Worm (Caenorhabditis elegans): ENCODE measurements around the gene Y39A1A.16.

The Y39A1A.16 gene

ce11 chrIII:10706972-10707438 is 27.9 kb downstream of the Y39A1A.16 start, which contains the start of the genes Y39A1A.21 and Y39A1A.22 (continued):
- TF ChIP-seq mep-1 (tag; optimal IDR thresholded peaks at IDR 0.05) (peak; percentile 81), sdz-12 (GFP tag; optimal IDR thresholded peaks at IDR 0.05) (no peak), fkh-10 (GFP tag; optimal IDR thresholded peaks at IDR 0.05) (peak; percentile 33), ztf-11 (tag; optimal IDR thresholded peaks at IDR 0.05) (no peak), ztf-7 (tag; optimal IDR thresholded peaks at IDR 0.05) (peak; percentile 53), spr-1 (tag; optimal IDR thresholded peaks at IDR 0.05) (peak; percentile 62), nhr-48 (tag; optimal IDR thresholded peaks at IDR 0.05) (peak; percentile 62), daf-16 (GFP tag; optimal IDR thresholded peaks at IDR 0.05) (peak; percentile 7 to 50), daf-16 (tag; optimal IDR thresholded peaks at IDR 0.05) (peak; percentile 60), nhr-77 (tag; optimal IDR thresholded peaks at IDR 0.05) (peak; percentile 63), zfp-2 (tag; optimal IDR thresholded peaks at IDR 0.05) (peak; percentile 16), zip-2 (tag; optimal IDR thresholded peaks at IDR 0.05) (peak; percentile 31), egl-43 (GFP tag; IDR thresholded peaks at IDR 0.05) (peak; percentile 71), saeg-2 (GFP tag; IDR thresholded peaks at IDR 0.05) (0 out of 2 replicates have a peak, but pooled peaks have one; percentile 23), madf-9 (GFP tag; conservative IDR thresholded peaks at IDR 0.05) (peak; percentile 51), ZK546.5 (tag; optimal IDR thresholded peaks at IDR 0.05) (no peak), snpc-4 (tag; optimal IDR thresholded peaks at IDR 0.05) (no peak), hmg-1.1 (GFP tag; IDR thresholded peaks at IDR 0.05) (peak; percentile 72), cey-2 (tag; optimal IDR thresholded peaks at IDR 0.05; ENCODE audit: borderline replicate concordance, insufficient read depth) (no peak), aha-1 (tag) (no peak), hif-1 (tag; optimal IDR thresholded peaks at IDR 0.05) (peak in 1 of 2 experiments; percentile 60), daf-12 (tag; optimal IDR thresholded peaks at IDR 0.05) (no peak), fos-1 (tag; optimal IDR thresholded peaks at IDR 0.05) (no peak), lim-7 (GFP tag; IDR thresholded peaks at IDR 0.05) (no peak), nhr-237 (tag; optimal IDR thresholded peaks at IDR 0.05) (no peak), lsy-2 (tag; optimal IDR thresholded peaks at IDR 0.05) (peak in 1 of 2 experiments; percentile 85), aly-2 (tag; optimal IDR thresholded peaks at IDR 0.05) (no peak), nhr-10 (tag; optimal IDR thresholded peaks at IDR 0.05) (no peak), nhr-6 (tag; optimal IDR thresholded peaks at IDR 0.05) (peak; percentile 68), pha-4 (GFP tag; IDR thresholded peaks at IDR 0.05) (0 out of 2 replicates have a peak, but pooled peaks have one; percentile 45), pha-4 (tag; optimal IDR thresholded peaks at IDR 0.05) (no peak), snpc-1.2 (GFP tag; IDR thresholded peaks at IDR 0.05) (no peak), nhr-41 (GFP tag; IDR thresholded peaks at IDR 0.05) (no peak), egl-27 (tag; optimal IDR thresholded peaks at IDR 0.05) (no peak), lin-29 (GFP tag; IDR thresholded peaks at IDR 0.05) (no peak), unc-62 (GFP tag; optimal IDR thresholded peaks at IDR 0.05 in 1 of 2) (no peak), unc-62 (tag; optimal IDR thresholded peaks at IDR 0.05) (no peak), dmd-6 (GFP tag; IDR thresholded peaks at IDR 0.05) (peak; percentile 80), lin-15B (tag; optimal IDR thresholded peaks at IDR 0.05) (no peak), mxl-3 (GFP tag; optimal IDR thresholded peaks at IDR 0.05) (no peak), ceh-28 (tag; optimal IDR thresholded peaks at IDR 0.05) (no peak), F49E8.2 (tag; optimal IDR thresholded peaks at IDR 0.05; ENCODE audit: borderline replicate concordance) (peak; percentile 27), gei-8 (GFP tag; optimal IDR thresholded peaks at IDR 0.05) (no peak), ceh-32 (tag; optimal IDR thresholded peaks at IDR 0.05; ENCODE audit: poor library complexity) (no peak), duxl-1 (tag; optimal IDR thresholded peaks at IDR 0.05; ENCODE audit: poor library complexity) (peak; percentile 44), tra-1 (GFP tag; IDR thresholded peaks at IDR 0.05) (peak; percentile 61; the same call in 1 of the 2 replicates), F44E2.7 (GFP tag; IDR thresholded peaks at IDR 0.05) (no peak), ctbp-1 (GFP tag; IDR thresholded peaks at IDR 0.05) (0 out of 2 replicates have a peak, but pooled peaks have one; percentile 30), set-16 (GFP tag; IDR thresholded peaks at IDR 0.05) (no peak), zip-11 (GFP tag; IDR thresholded peaks at IDR 0.05) (no peak), ceh-82 (tag; optimal IDR thresholded peaks at IDR 0.05) (no peak), F10B5.3 (tag; optimal IDR thresholded peaks at IDR 0.05) (peak; percentile 23)
